Fruit fly (Drosophila melanogaster): ENCODE measurements around the gene Jhbp16.
A peak's percentile ranks its signal among the peaks of the same experiment; 100 is the strongest.

The Jhbp16 gene

dm6 chr3R:21662501-21663007 is 1.6 kb upstream of the Jhbp16 start, which contains the start of gene Archease:
TSS of gene Archease (minus strand) at chr3R:21662972.
- TF ChIP-seq CG15710 (tag; optimal IDR thresholded peaks at IDR 0.05) (peak; percentile 59), EcR (GFP tag; optimal IDR thresholded peaks at IDR 0.05) (peak; percentile 18), CG17806 (tag; optimal IDR thresholded peaks at IDR 0.05) (peak; percentile 65), CG9948 (tag; optimal IDR thresholded peaks at IDR 0.05) (peak; percentile 50), CG10348 (GFP tag; IDR thresholded peaks at IDR 0.05) (no peak), Pif1B (GFP tag; optimal IDR thresholded peaks at IDR 0.05) (no peak), gl (tag; optimal IDR thresholded peaks at IDR 0.05) (peak; percentile 26), CG12605 (GFP tag; IDR thresholded peaks at IDR 0.05) (peak; percentile 77; the same call in 1 of the 2 replicates), CG13204 (GFP tag; optimal IDR thresholded peaks at IDR 0.05) (no peak), CG14655 (GFP tag; optimal IDR thresholded peaks at IDR 0.05) (no peak), CG8301 (tag; optimal IDR thresholded peaks at IDR 0.05) (no peak), Pif1A (GFP tag; optimal IDR thresholded peaks at IDR 0.05) (no peak), CG8159 (tag; optimal IDR thresholded peaks at IDR 0.05) (no peak), Ets98B (GFP tag; IDR thresholded peaks at IDR 0.05) (peak; percentile 81), D1 (tag; optimal IDR thresholded peaks at IDR 0.05) (no peak), Snoo (tag; optimal IDR thresholded peaks at IDR 0.05) (peak; percentile 65), fd96Ca (GFP tag; IDR thresholded peaks at IDR 0.05) (no peak), rn (GFP tag; IDR thresholded peaks at IDR 0.05) (no peak), CG32121 (GFP tag; IDR thresholded peaks at IDR 0.05) (peak; percentile 64; the same call in 1 of the 2 replicates), CG4496 (GFP tag; IDR thresholded peaks at IDR 0.05) (peak; percentile 68), CG34367 (tag; optimal IDR thresholded peaks at IDR 0.05) (peak; percentile 6)

dm6 chr3R:21665404-21665803 is 1.2 kb downstream of the Jhbp16 start:
- TF ChIP-seq Pif1A (GFP tag; optimal IDR thresholded peaks at IDR 0.05), result no peak
- TF ChIP-seq CG10348 (GFP tag; IDR thresholded peaks at IDR 0.05), result no peak
- no peak for TF ChIP-seq CG4496 (GFP tag; IDR thresholded peaks at IDR 0.05)
- TF ChIP-seq Pif1B (GFP tag; optimal IDR thresholded peaks at IDR 0.05), result no peak
- TF ChIP-seq Ets98B (GFP tag; IDR thresholded peaks at IDR 0.05), result no peak
- no peak for TF ChIP-seq CG15710 (tag; optimal IDR thresholded peaks at IDR 0.05)
- no peak for TF ChIP-seq CG8159 (tag; optimal IDR thresholded peaks at IDR 0.05)
- TF ChIP-seq CG8301 (tag; optimal IDR thresholded peaks at IDR 0.05), result no peak
- no peak for TF ChIP-seq Snoo (tag; optimal IDR thresholded peaks at IDR 0.05)
- no peak for TF ChIP-seq CG9948 (tag; optimal IDR thresholded peaks at IDR 0.05)
- TF ChIP-seq CG17806 (tag; optimal IDR thresholded peaks at IDR 0.05), result no peak

dm6 chr3R:21671636-21672035 is 7.4 kb downstream of the Jhbp16 start, which contains the start of gene PolA1:
TSS of gene PolA1 (minus strand) at chr3R:21671750.
- TF ChIP-seq CG8159 (tag; optimal IDR thresholded peaks at IDR 0.05), result no peak
- no peak for TF ChIP-seq EcR (GFP tag; optimal IDR thresholded peaks at IDR 0.05)
- no peak for TF ChIP-seq CG17806 (tag; optimal IDR thresholded peaks at IDR 0.05)
- no peak for TF ChIP-seq CG32121 (GFP tag; IDR thresholded peaks at IDR 0.05)
- no peak for TF ChIP-seq gl (tag; optimal IDR thresholded peaks at IDR 0.05)
- no peak for TF ChIP-seq CG14655 (GFP tag; optimal IDR thresholded peaks at IDR 0.05)
- TF ChIP-seq CG4496 (GFP tag; IDR thresholded peaks at IDR 0.05), result no peak; the same call in 2 of the 3 replicates
- TF ChIP-seq fd96Ca (GFP tag; IDR thresholded peaks at IDR 0.05), result no peak
- no peak for TF ChIP-seq D1 (tag; optimal IDR thresholded peaks at IDR 0.05)
- TF ChIP-seq CG13204 (GFP tag; optimal IDR thresholded peaks at IDR 0.05), result no peak
- TF ChIP-seq CG8301 (tag; optimal IDR thresholded peaks at IDR 0.05), result no peak
- TF ChIP-seq rn (GFP tag; IDR thresholded peaks at IDR 0.05), result no peak
- TF ChIP-seq CG12605 (GFP tag; IDR thresholded peaks at IDR 0.05), result no peak

- TF ChIP-seq CG8301 (tag; optimal IDR thresholded peaks at IDR 0.05), result peak; percentile 15
- peak; percentile 52 for TF ChIP-seq CG9948 (tag; optimal IDR thresholded peaks at IDR 0.05)
- TF ChIP-seq CG10348 (GFP tag; IDR thresholded peaks at IDR 0.05), result no peak
- TF ChIP-seq Pif1B (GFP tag; optimal IDR thresholded peaks at IDR 0.05), result no peak
- TF ChIP-seq rn (GFP tag; IDR thresholded peaks at IDR 0.05), result no peak
- TF ChIP-seq CG32121 (GFP tag; IDR thresholded peaks at IDR 0.05), result no peak
- no peak for TF ChIP-seq Pif1A (GFP tag; optimal IDR thresholded peaks at IDR 0.05)
- TF ChIP-seq Snoo (tag; optimal IDR thresholded peaks at IDR 0.05), result no peak
- TF ChIP-seq CG8159 (tag; optimal IDR thresholded peaks at IDR 0.05), result peak; percentile 55
- TF ChIP-seq CG14655 (GFP tag; optimal IDR thresholded peaks at IDR 0.05), result peak; percentile 24
- no peak for TF ChIP-seq CG4496 (GFP tag; IDR thresholded peaks at IDR 0.05)
- TF ChIP-seq CG34367 (tag; optimal IDR thresholded peaks at IDR 0.05), result peak; percentile 1
- peak; percentile 43 for TF ChIP-seq CG15710 (tag; optimal IDR thresholded peaks at IDR 0.05)
- no peak for TF ChIP-seq EcR (GFP tag; optimal IDR thresholded peaks at IDR 0.05)
- peak; percentile 59 for TF ChIP-seq CG17806 (tag; optimal IDR thresholded peaks at IDR 0.05)
- no peak for TF ChIP-seq CG13204 (GFP tag; optimal IDR thresholded peaks at IDR 0.05)
Measured at dm6 chr3R:21679310-21679709, 15.1 kb downstream of the Jhbp16 start.

- TF ChIP-seq CG10348 (GFP tag; IDR thresholded peaks at IDR 0.05) (no peak), CG32121 (GFP tag; IDR thresholded peaks at IDR 0.05) (peak; percentile 39; the same call in 1 of the 2 replicates), CG4496 (GFP tag; IDR thresholded peaks at IDR 0.05) (peak; percentile 84; the same call in 2 of the 3 replicates), CG8301 (tag; optimal IDR thresholded peaks at IDR 0.05) (peak; percentile 83), CG9948 (tag; optimal IDR thresholded peaks at IDR 0.05) (peak; percentile 80), Ets98B (GFP tag; IDR thresholded peaks at IDR 0.05) (peak; percentile 68), CG8159 (tag; optimal IDR thresholded peaks at IDR 0.05) (peak; percentile 85), CG17806 (tag; optimal IDR thresholded peaks at IDR 0.05) (peak; percentile 88), Snoo (tag; optimal IDR thresholded peaks at IDR 0.05) (no peak), gl (tag; optimal IDR thresholded peaks at IDR 0.05) (peak; percentile 74), CG15710 (tag; optimal IDR thresholded peaks at IDR 0.05) (peak; percentile 78), CG34367 (tag; optimal IDR thresholded peaks at IDR 0.05) (peak; percentile 82), CG12605 (GFP tag; IDR thresholded peaks at IDR 0.05) (peak; percentile 47; the same call in 1 of the 2 replicates), rn (GFP tag; IDR thresholded peaks at IDR 0.05) (no peak), Pif1A (GFP tag; optimal IDR thresholded peaks at IDR 0.05) (peak; percentile 75), EcR (GFP tag; optimal IDR thresholded peaks at IDR 0.05) (no peak), fd96Ca (GFP tag; IDR thresholded peaks at IDR 0.05) (no peak; the same call in 2 of the 3 replicates), CG14655 (GFP tag; optimal IDR thresholded peaks at IDR 0.05) (peak; percentile 85), Pif1B (GFP tag; optimal IDR thresholded peaks at IDR 0.05) (peak; percentile 72), D1 (tag; optimal IDR thresholded peaks at IDR 0.05) (peak; percentile 34), CG13204 (GFP tag; optimal IDR thresholded peaks at IDR 0.05) (peak; percentile 55)
Measured at dm6 chr3R:21682041-21682440, 17.9 kb downstream of the Jhbp16 start.

Measured in whole organism, pupa.